Worm (Caenorhabditis elegans): Measurements from ENCODE around the gene Y22F5A.11.

DNA sequence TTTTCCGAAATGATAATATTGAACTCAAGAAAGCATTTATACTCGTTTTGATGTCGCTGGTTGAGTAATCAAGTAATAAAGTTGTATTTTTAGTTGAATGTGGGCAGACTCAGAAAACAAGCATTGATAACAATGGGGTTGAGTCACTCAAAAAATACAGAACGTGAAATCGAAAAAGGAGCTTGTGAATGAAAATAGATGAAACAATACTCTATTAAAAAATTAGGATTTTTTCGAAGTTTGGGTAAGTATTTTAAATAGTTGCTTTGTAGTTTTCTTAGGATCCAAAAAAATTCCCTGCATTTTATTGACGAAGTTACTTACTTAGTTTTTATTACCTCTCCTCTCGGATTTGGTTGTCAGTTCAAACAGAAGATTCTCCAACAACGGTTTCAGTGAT lies 8.0 kb upstream of the Y22F5A.11 start, which contains the start of gene lys-3:
- TF ChIP-seq tbx-11 (GFP tag; IDR thresholded peaks at IDR 0.05) (no peak), F13C5.2 (tag; optimal IDR thresholded peaks at IDR 0.05) (no peak), scrt-1 (GFP tag; IDR thresholded peaks at IDR 0.05) (no peak), sea-1 (GFP tag; conservative IDR thresholded peaks at IDR 0.05) (no peak), ama-1 (optimal IDR thresholded peaks at IDR 0.05) (no peak), tra-4 (tag; optimal IDR thresholded peaks at IDR 0.05) (no peak), hmg-4 (GFP tag; optimal IDR thresholded peaks at IDR 0.05) (no peak)
